Fruit fly (Drosophila melanogaster) whole organism, embryonic: Measurements from ENCODE around the gene CG31122.
A peak's percentile ranks its signal among the peaks of the same experiment; 100 is the strongest.

Experiments used
- Asciz ChIP-seq: fragments of 200-800 bp; sonication (Bioruptor generic); optimal IDR thresholded peaks from 2 replicates; lab custom pipeline; 2017; ENCODE audit warnings: missing biosample characterization, mild to moderate bottlenecking, missing genetic modification characterization, missing genetic modification reagents
- Awh ChIP-seq: fragments of 200-800 bp; sonication (Bioruptor generic); IDR thresholded peaks from 2 replicates; pipeline ENCODE4, ENCODE4 v1.3.6; 2022; ENCODE audit warnings: missing biosample characterization, missing genetic modification characterization
- CG10209 ChIP-seq: fragments of 200-800 bp; sonication (Bioruptor generic); optimal IDR thresholded peaks from 3 replicates; lab custom pipeline; 2017; ENCODE audit warnings: missing biosample characterization, mild to moderate bottlenecking, missing genetic modification characterization, missing genetic modification reagents
- CG10431 ChIP-seq: fragments of 200-800 bp; sonication (Bioruptor generic); optimal IDR thresholded peaks from 3 replicates; lab custom pipeline; 2018; ENCODE audit warnings: missing biosample characterization, mild to moderate bottlenecking, missing genetic modification characterization
- CG11093 ChIP-seq: fragments of 200-800 bp; sonication (Bioruptor generic); IDR thresholded peaks from 3 replicates; pipeline ENCODE4 v1.3.6; 2022; ENCODE audit warnings: missing biosample characterization, missing genetic modification characterization
- CG11247 ChIP-seq: fragments of 200-800 bp; sonication (Bioruptor generic); IDR thresholded peaks from 2 replicates; pipeline ENCODE4 v1.3.6; 2022; ENCODE audit warnings: missing biosample characterization, missing genetic modification characterization
- CG11456 ChIP-seq: fragments of 200-800 bp; sonication (Bioruptor generic); IDR thresholded peaks from 3 replicates; pipeline ENCODE4 v1.3.6; 2022; ENCODE audit warnings: missing biosample characterization, missing genetic modification characterization
- CG12391 ChIP-seq: fragments of 200-800 bp; sonication (Bioruptor generic); optimal IDR thresholded peaks from 3 replicates; lab custom pipeline; 2018; ENCODE audit warnings: missing biosample characterization, mild to moderate bottlenecking, missing genetic modification characterization, moderate library complexity
- CG14860 ChIP-seq: fragments of 200-800 bp; sonication (Bioruptor generic); IDR thresholded peaks from 3 replicates; pipeline ENCODE4 v1.3.6; 2022; ENCODE audit warnings: missing biosample characterization, missing genetic modification characterization; ENCODE audit not compliant: partially characterized antibody
- CG16813 ChIP-seq: fragments of 200-800 bp; sonication (Bioruptor generic); IDR thresholded peaks from 3 replicates; pipeline ENCODE4 v1.3.6; 2022; ENCODE audit warnings: missing biosample characterization, missing genetic modification characterization; ENCODE audit not compliant: partially characterized antibody
- CG17328 ChIP-seq: fragments of 200-800 bp; sonication (Bioruptor generic); IDR thresholded peaks from 2 replicates; pipeline ENCODE4 v1.3.6; 2022; ENCODE audit warnings: missing biosample characterization, missing genetic modification characterization
- CG17568 ChIP-seq: fragments of 200-800 bp; sonication (Bioruptor generic); optimal IDR thresholded peaks from 2 replicates; lab custom pipeline; 2018; ENCODE audit warnings: missing biosample characterization, mild to moderate bottlenecking, missing genetic modification characterization, moderate library complexity
- CG3065 ChIP-seq: fragments of 200-800 bp; sonication (Bioruptor generic); optimal IDR thresholded peaks from 2 replicates; lab custom pipeline; 2016; ENCODE audit warnings: missing biosample characterization, missing genetic modification characterization
- CG3163 ChIP-seq: fragments of 200-800 bp; sonication (Bioruptor generic); optimal IDR thresholded peaks from 3 replicates; lab custom pipeline; 2016; ENCODE audit warnings: missing biosample characterization, missing genetic modification characterization
- CG34422 ChIP-seq: fragments of 200-800 bp; sonication (Bioruptor generic); IDR thresholded peaks from 3 replicates; pipeline ENCODE4 v1.3.6; 2022; ENCODE audit warnings: missing biosample characterization, missing genetic modification characterization
- CG4820 ChIP-seq: fragments of 200-800 bp; sonication (Bioruptor generic); optimal IDR thresholded peaks from 3 replicates; lab custom pipeline; 2016; ENCODE audit warnings: missing biosample characterization, missing genetic modification characterization
- CG6854 ChIP-seq: fragments of 200-800 bp; sonication (Bioruptor generic); optimal IDR thresholded peaks from 3 replicates; lab custom pipeline; 2017; ENCODE audit warnings: missing biosample characterization, mild to moderate bottlenecking, missing genetic modification characterization
- CG7745 ChIP-seq: fragments of 200-800 bp; sonication (Bioruptor generic); optimal IDR thresholded peaks from 2 replicates; lab custom pipeline; 2018; ENCODE audit warnings: missing biosample characterization, mild to moderate bottlenecking, missing genetic modification characterization, moderate library complexity
- CG7786 ChIP-seq: fragments of 200-800 bp; sonication (Bioruptor generic); optimal IDR thresholded peaks from 2 replicates; lab custom pipeline; 2016; ENCODE audit warnings: missing biosample characterization, missing genetic modification characterization
- CG7928 ChIP-seq: fragments of 200-800 bp; sonication (Bioruptor generic); optimal IDR thresholded peaks from 2 replicates; lab custom pipeline; 2017; ENCODE audit warnings: missing biosample characterization, mild to moderate bottlenecking, missing genetic modification characterization
- CG7987 ChIP-seq: fragments of 200-800 bp; sonication (Bioruptor generic); optimal IDR thresholded peaks from 2 replicates; lab custom pipeline; 2018; ENCODE audit warnings: missing biosample characterization, mild to moderate bottlenecking, missing genetic modification characterization, moderate library complexity
- CG8290 ChIP-seq, 3 experiments: fragments of 200-800 bp; sonication (Bioruptor generic); optimal IDR thresholded peaks; 2 replicates each; lab custom pipeline; 2016 to 2019; ENCODE audit warnings: missing biosample characterization in 3 of 3, missing genetic modification characterization in 3 of 3, mild to moderate bottlenecking in 2 of 3, moderate library complexity in 1 of 3
- Dad ChIP-seq: fragments of 200-800 bp; sonication (Bioruptor generic); optimal IDR thresholded peaks from 3 replicates; lab custom pipeline; 2016; ENCODE audit warnings: missing biosample characterization, missing genetic modification characterization
- Dfd ChIP-seq, 2 experiments: fragments of >200 bp; optimal IDR thresholded peaks; 2 replicates each; lab custom pipeline; 2017; ENCODE audit warnings: missing biosample characterization in 2 of 2, missing genetic modification characterization in 2 of 2
- Dll ChIP-seq: fragments of 200-800 bp; sonication (Bioruptor generic); IDR thresholded peaks from 4 replicates; pipeline ENCODE4 v1.3.6; 2022; ENCODE audit warnings: missing biosample characterization, missing genetic modification characterization; ENCODE audit not compliant: partially characterized antibody
- H2.0 ChIP-seq: fragments of 200-800 bp; sonication (Bioruptor generic); IDR thresholded peaks from 2 replicates; pipeline ENCODE4 v1.3.6; 2022; ENCODE audit warnings: missing biosample characterization, missing genetic modification characterization
- HLH4C ChIP-seq: fragments of 200-800 bp; sonication (Bioruptor generic); IDR thresholded peaks from 3 replicates; pipeline ENCODE4 v1.3.6; 2022; ENCODE audit warnings: missing biosample characterization, missing genetic modification characterization; ENCODE audit not compliant: partially characterized antibody
- Lhr ChIP-seq: fragments of 200-800 bp; sonication (Bioruptor generic); optimal IDR thresholded peaks from 3 replicates; lab custom pipeline; 2017; ENCODE audit warnings: mild to moderate bottlenecking, missing biosample characterization, missing genetic modification reagents, missing genetic modification characterization
- NFAT ChIP-seq: fragments of 200-800 bp; sonication (Bioruptor generic); IDR thresholded peaks from 2 replicates; pipeline ENCODE4 v1.3.6; 2022; ENCODE audit warnings: missing biosample characterization, missing genetic modification characterization
- Nf-YB ChIP-seq: fragments of 200-800 bp; sonication (Bioruptor generic); optimal IDR thresholded peaks from 3 replicates; lab custom pipeline; 2019; ENCODE audit warnings: missing biosample characterization, mild to moderate bottlenecking, missing genetic modification characterization, moderate library complexity
- Pdp1 ChIP-seq, 2 experiments: fragments of 200-800 bp; sonication (Bioruptor generic); optimal IDR thresholded peaks; 3 replicates each; lab custom pipeline; 2016; ENCODE audit warnings: missing biosample characterization in 2 of 2, missing genetic modification characterization in 2 of 2, mild to moderate bottlenecking in 1 of 2, moderate library complexity in 1 of 2
- Side ChIP-seq: fragments of 200-800 bp; sonication (Bioruptor generic); optimal IDR thresholded peaks from 2 replicates; lab custom pipeline; 2016; ENCODE audit warnings: missing biosample characterization, missing genetic modification characterization
- cato ChIP-seq: fragments of 200-800 bp; sonication (Bioruptor generic); optimal IDR thresholded peaks from 2 replicates; lab custom pipeline; 2016; ENCODE audit warnings: missing biosample characterization, missing genetic modification characterization, borderline replicate concordance
- cg ChIP-seq: fragments of 200-800 bp; sonication (Bioruptor generic); optimal IDR thresholded peaks from 3 replicates; lab custom pipeline; 2019; ENCODE audit warnings: missing biosample characterization, mild to moderate bottlenecking, missing genetic modification characterization, moderate library complexity
- exex ChIP-seq: fragments of 200-800 bp; sonication (Bioruptor generic); optimal IDR thresholded peaks from 4 replicates; lab custom pipeline; 2018; ENCODE audit warnings: missing biosample characterization, mild to moderate bottlenecking, missing genetic modification characterization, moderate library complexity
- fd96Cb ChIP-seq: fragments of 200-800 bp; sonication (Bioruptor generic); optimal IDR thresholded peaks from 2 replicates; lab custom pipeline; 2018; ENCODE audit warnings: missing biosample characterization, mild to moderate bottlenecking, missing genetic modification characterization, moderate library complexity
- gcm ChIP-seq: fragments of 200-800 bp; sonication (Bioruptor generic); optimal IDR thresholded peaks from 2 replicates; lab custom pipeline; 2019; ENCODE audit warnings: missing biosample characterization, mild to moderate bottlenecking, missing genetic modification characterization, moderate library complexity
- grn ChIP-seq: fragments of 200-800 bp; sonication (Bioruptor generic); optimal IDR thresholded peaks from 3 replicates; lab custom pipeline; 2017; ENCODE audit warnings: missing biosample characterization, missing genetic modification characterization
- gsb-n ChIP-seq: fragments of 200-800 bp; sonication (Bioruptor generic); optimal IDR thresholded peaks from 3 replicates; lab custom pipeline; 2018; ENCODE audit warnings: missing biosample characterization, mild to moderate bottlenecking, missing genetic modification characterization
- h ChIP-seq: fragments of >200 bp; optimal IDR thresholded peaks from 2 replicates; lab custom pipeline; 2017
- jing ChIP-seq: fragments of 200-800 bp; sonication (Bioruptor generic); optimal IDR thresholded peaks from 2 replicates; lab custom pipeline; 2018; ENCODE audit warnings: missing biosample characterization, mild to moderate bottlenecking, missing genetic modification characterization
- kni ChIP-seq: fragments of 200-800 bp; sonication (Bioruptor generic); optimal IDR thresholded peaks from 3 replicates; lab custom pipeline; 2017; ENCODE audit warnings: mild to moderate bottlenecking, missing biosample characterization, missing genetic modification reagents, missing genetic modification characterization
- pb ChIP-seq: fragments of 200-800 bp; sonication (Bioruptor generic); optimal IDR thresholded peaks from 3 replicates; lab custom pipeline; 2016; ENCODE audit warnings: missing biosample characterization, missing genetic modification characterization
- shn ChIP-seq: fragments of 200-800 bp; sonication (Bioruptor generic); optimal IDR thresholded peaks from 3 replicates; lab custom pipeline; 2016; ENCODE audit warnings: missing biosample characterization, missing genetic modification characterization
- sisA ChIP-seq: fragments of 200-800 bp; sonication (Bioruptor generic); IDR thresholded peaks from 2 replicates; pipeline ENCODE4 v1.3.6; 2022; ENCODE audit warnings: missing biosample characterization, missing genetic modification characterization
- slou ChIP-seq: fragments of 200-800 bp; sonication (Bioruptor generic); optimal IDR thresholded peaks from 3 replicates; lab custom pipeline; 2016; ENCODE audit warnings: missing biosample characterization, missing genetic modification characterization
- ssp ChIP-seq: fragments of 200-800 bp; sonication (Bioruptor generic); IDR thresholded peaks from 2 replicates; pipeline ENCODE4 v1.3.6; 2022; ENCODE audit warnings: missing biosample characterization, missing genetic modification characterization
- tio ChIP-seq: fragments of 200-800 bp; sonication (Bioruptor generic); optimal IDR thresholded peaks from 2 replicates; lab custom pipeline; 2017; ENCODE audit warnings: missing biosample characterization, missing genetic modification characterization, inconsistent platforms

Gene CG31122

DNA sequence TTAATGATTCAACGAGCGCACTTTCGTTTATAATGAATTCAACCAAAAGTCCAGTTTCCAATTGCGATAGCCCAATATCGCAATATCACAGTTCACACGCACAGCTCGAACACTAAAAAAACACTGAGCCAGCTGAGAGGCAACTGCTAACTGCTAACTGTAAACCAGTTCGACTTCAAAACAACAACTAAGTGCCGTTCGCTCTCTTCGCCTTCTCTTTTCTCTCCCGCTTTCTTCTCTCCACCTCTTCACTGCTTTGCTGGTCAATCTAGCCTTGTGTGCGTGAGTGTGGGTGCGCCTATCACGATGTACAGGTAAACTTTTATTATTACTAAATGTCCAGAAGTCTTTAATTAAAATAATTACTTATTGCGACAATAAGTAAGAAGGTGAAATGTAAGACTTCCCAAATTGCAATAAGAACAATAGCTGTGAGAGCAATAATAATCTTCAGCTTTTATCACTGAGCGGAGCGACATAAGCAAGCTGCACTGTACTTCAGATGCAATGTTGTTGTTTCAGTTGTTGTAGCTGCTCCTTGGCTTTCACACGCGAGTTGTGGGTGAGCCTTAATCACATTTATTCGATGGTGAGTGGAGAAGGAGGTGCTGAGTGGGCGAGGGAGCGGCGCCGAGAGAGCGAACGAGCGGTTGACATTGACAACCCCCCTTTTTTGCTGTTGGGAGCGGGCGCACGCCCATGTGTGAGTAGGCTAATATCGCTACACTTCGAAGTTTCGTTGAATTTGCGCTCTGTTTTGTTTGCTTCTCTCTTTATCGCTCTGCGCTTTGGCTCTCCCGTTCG lies 15.7 kb downstream of the CG31122 start, which contains the start of gene Vti1b (continued):
- TF ChIP-seq Dad (GFP tag; lab: Kevin White, UChicago) (peak; percentile 94), HLH4C (GFP tag; lab: Robert Waterston, UW) (peak; percentile 35; the same call in 1 of the 3 replicates), CG14860 (GFP tag; lab: Robert Waterston, UW) (no peak), exex (tag; lab: Kevin White, UChicago) (peak; percentile 85), Asciz (GFP tag; lab: Kevin White, UChicago) (peak; percentile 90), CG4820 (peak; percentile 95), h (lab: Kevin White, UChicago) (no peak), CG7987 (GFP tag; lab: Kevin White, UChicago) (peak; percentile 88), CG6854 (GFP tag; lab: Kevin White, UChicago) (peak; percentile 82), Dll (GFP tag; lab: Robert Waterston, UW) (0 out of 4 replicates have a peak, but pooled peaks have one; percentile 29), CG17328 (GFP tag; lab: Robert Waterston, UW) (peak; percentile 93), kni (GFP tag; lab: Kevin White, UChicago) (peak; percentile 95), sisA (GFP tag; lab: Robert Waterston, UW) (peak; percentile 96), CG10209 (peak; percentile 95), NFAT (GFP tag; lab: Robert Waterston, UW) (peak; percentile 85), Dfd (GFP tag; optimal IDR thresholded peaks at IDR 0.05; lab: Kevin White, UChicago) (no peak), CG11247 (GFP tag; lab: Robert Waterston, UW) (peak; percentile 88), CG8290 (GFP tag; optimal IDR thresholded peaks at IDR 0.05; lab: Kevin White, UChicago) (peak; percentile 53), CG8290 (tag; optimal IDR thresholded peaks at IDR 0.05; lab: Kevin White, UChicago) (peak; percentile 45 to 81), gsb-n (tag; lab: Kevin White, UChicago) (peak; percentile 90), CG7786 (GFP tag; lab: Kevin White, UChicago) (peak; percentile 89), CG11093 (peak; percentile 93), slou (GFP tag; lab: Kevin White, UChicago) (peak; percentile 72), fd96Cb (tag; lab: Kevin White, UChicago) (peak; percentile 95), CG7745 (tag; lab: Kevin White, UChicago) (peak; percentile 31), CG12391 (tag; lab: Kevin White, UChicago) (peak; percentile 96), cato (GFP tag; lab: Kevin White, UChicago) (peak; percentile 88), shn (GFP tag; lab: Kevin White, UChicago) (peak; percentile 92), CG3163 (GFP tag; lab: Kevin White, UChicago) (peak; percentile 84), grn (GFP tag; lab: Kevin White, UChicago) (peak; percentile 90), CG34422 (GFP tag; lab: Robert Waterston, UW) (peak; percentile 89), CG10431 (GFP tag; lab: Kevin White, UChicago) (peak; percentile 75), CG7928 (peak; percentile 71), gcm (GFP tag; lab: Kevin White, UChicago) (peak; percentile 88), tio (peak; percentile 90), H2.0 (peak; percentile 94), ssp (GFP tag; lab: Robert Waterston, UW) (peak; percentile 87), CG11456 (GFP tag; lab: Robert Waterston, UW) (peak; percentile 93), Lhr (peak; percentile 73), Awh (peak; percentile 84), cg (GFP tag; lab: Kevin White, UChicago) (peak; percentile 90), Pdp1 (GFP tag; optimal IDR thresholded peaks at IDR 0.05; lab: Kevin White, UChicago) (peak; percentile 86 to 94), pb (GFP tag; lab: Kevin White, UChicago) (peak; percentile 71), Side (GFP tag; lab: Kevin White, UChicago) (peak; percentile 88), CG16813 (GFP tag; lab: Robert Waterston, UW) (no peak), Nf-YB (GFP tag; lab: Kevin White, UChicago) (peak; percentile 82), CG3065 (GFP tag; lab: Kevin White, UChicago) (peak; percentile 87), jing (peak; percentile 91), CG17568 (GFP tag; lab: Kevin White, UChicago) (peak; percentile 85)
